Worm (Caenorhabditis elegans): Measurements from ENCODE around the gene F54A3.2.

DNA sequence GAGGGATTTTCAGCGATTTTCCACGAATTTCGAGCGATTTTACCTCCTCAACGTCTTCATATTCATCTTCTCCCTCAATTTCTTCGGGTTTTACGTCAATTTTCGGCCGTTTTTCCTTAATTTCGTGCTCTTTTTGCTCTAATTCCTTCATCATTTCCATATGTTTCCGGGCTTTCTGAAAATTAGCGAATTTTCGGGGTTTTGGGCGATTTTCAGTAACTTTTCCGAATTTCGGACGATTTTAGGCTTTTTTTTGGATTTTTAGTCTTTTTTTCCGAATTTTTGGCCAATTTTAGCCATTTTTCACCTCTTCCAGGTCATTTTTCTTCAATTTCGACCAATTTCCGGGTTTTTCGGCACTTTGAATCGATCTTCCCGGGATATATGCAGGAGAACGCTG is 13.1 kb upstream of the F54A3.2 start:
- TF ChIP-seq dao-5 (tag; optimal IDR thresholded peaks at IDR 0.05) (no peak), W03F9.2 (tag; optimal IDR thresholded peaks at IDR 0.05) (no peak), him-1 (tag; optimal IDR thresholded peaks at IDR 0.05) (no peak)

All from whole organism, L4/young adult.